Fruit fly (Drosophila melanogaster): Measurements from ENCODE around the gene Ance-3.
A peak's percentile ranks its signal among the peaks of the same experiment; 100 is the strongest.

Gene Ance-3

DNA sequence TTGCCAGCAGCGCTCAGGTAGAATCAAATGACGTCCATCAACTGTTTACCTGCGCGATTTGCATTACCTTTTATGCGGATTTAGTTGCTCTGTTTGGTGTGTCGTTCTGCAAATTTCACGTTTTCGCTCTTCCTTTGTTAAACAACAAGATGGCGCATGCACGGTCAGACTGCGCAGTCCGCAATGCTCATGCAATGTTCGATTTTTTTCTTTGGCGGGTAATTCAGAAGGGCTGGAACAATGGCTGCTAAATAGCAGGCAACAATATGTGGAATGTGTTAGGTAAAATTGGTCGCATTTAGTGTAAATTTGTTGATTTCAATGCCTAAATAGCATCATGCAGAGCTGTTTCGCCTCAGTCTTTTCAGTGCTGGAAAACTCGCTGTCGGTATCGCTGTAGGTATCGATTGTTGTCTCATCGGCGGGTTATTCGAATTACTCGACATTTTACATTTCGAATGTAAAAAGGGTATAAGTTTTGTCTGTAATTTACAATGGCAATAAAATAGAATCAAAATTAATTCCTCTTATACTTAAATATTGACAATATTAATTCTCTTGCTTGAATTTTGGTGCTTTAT, 10.1 kb upstream of the Ance-3 start, which contains the start of gene Smg5 (continued):
- TF ChIP-seq Mrtf (GFP tag; IDR thresholded peaks at IDR 0.05) (peak; percentile 97), gsb (GFP tag; IDR thresholded peaks at IDR 0.05) (peak; percentile 95), CG15601 (tag; optimal IDR thresholded peaks at IDR 0.05) (peak; percentile 93), CG14710 (tag; optimal IDR thresholded peaks at IDR 0.05) (peak; percentile 93), corto (GFP tag; optimal IDR thresholded peaks at IDR 0.05) (peak; percentile 65), pan (optimal IDR thresholded peaks at IDR 0.05) (no peak), pan (GFP tag; optimal IDR thresholded peaks at IDR 0.05 in 1 of 2, IDR thresholded peaks at IDR 0.05 in 1 of 2) (peak in 1 of 2 experiments; percentile 94), Hsf (GFP tag; optimal IDR thresholded peaks at IDR 0.05) (peak; percentile 98), MESR4 (GFP tag; optimal IDR thresholded peaks at IDR 0.05) (peak; percentile 88), NfI (GFP tag; optimal IDR thresholded peaks at IDR 0.05) (peak; percentile 94), oc (tag; optimal IDR thresholded peaks at IDR 0.05) (no peak), ftz-f1 (GFP tag; optimal IDR thresholded peaks at IDR 0.05) (peak; percentile 65), CG17568 (GFP tag; optimal IDR thresholded peaks at IDR 0.05) (no peak), mam (GFP tag; optimal IDR thresholded peaks at IDR 0.05) (peak; percentile 94), E2f2 (GFP tag; IDR thresholded peaks at IDR 0.05) (peak; percentile 98), gcm (GFP tag; optimal IDR thresholded peaks at IDR 0.05) (peak; percentile 19), CG11695 (GFP tag; IDR thresholded peaks at IDR 0.05) (peak; percentile 88), insv (GFP tag; optimal IDR thresholded peaks at IDR 0.05) (peak in 1 of 2 experiments; percentile 65), CG1233 (GFP tag; optimal IDR thresholded peaks at IDR 0.05) (peak; percentile 63), MTF-1 (GFP tag; optimal IDR thresholded peaks at IDR 0.05; ENCODE audit: borderline replicate concordance) (no peak), CG31224 (GFP tag; IDR thresholded peaks at IDR 0.05) (peak; percentile 88), sim (GFP tag; IDR thresholded peaks at IDR 0.05) (peak; percentile 55; the same call in 1 of the 2 replicates), CG11560 (tag; IDR thresholded peaks at IDR 0.05) (peak; percentile 80), CG12236 (GFP tag; optimal IDR thresholded peaks at IDR 0.05) (peak; percentile 81), unc-4 (GFP tag; IDR thresholded peaks at IDR 0.05; ENCODE audit: partially characterized antibody) (peak; percentile 72), lbe (GFP tag; optimal IDR thresholded peaks at IDR 0.05) (peak; percentile 41), CG18764 (GFP tag; optimal IDR thresholded peaks at IDR 0.05) (peak; percentile 100), CG6854 (GFP tag; optimal IDR thresholded peaks at IDR 0.05) (no peak), CG2875 (GFP tag; optimal IDR thresholded peaks at IDR 0.05) (peak; percentile 37), cwo (GFP tag; optimal IDR thresholded peaks at IDR 0.05) (peak; percentile 49), Stat92E (GFP tag; optimal IDR thresholded peaks at IDR 0.05) (no peak), crol (GFP tag; IDR thresholded peaks at IDR 0.05) (peak; percentile 47), CG12155 (GFP tag; optimal IDR thresholded peaks at IDR 0.05) (peak; percentile 92), tx (GFP tag; optimal IDR thresholded peaks at IDR 0.05) (peak; percentile 95), CG4730 (GFP tag; IDR thresholded peaks at IDR 0.05) (peak; percentile 92), CG9727 (GFP tag; optimal IDR thresholded peaks at IDR 0.05) (peak; percentile 93), Fer2 (tag; optimal IDR thresholded peaks at IDR 0.05) (peak; percentile 78), grau (tag; optimal IDR thresholded peaks at IDR 0.05) (peak; percentile 83), CG9932 (GFP tag; IDR thresholded peaks at IDR 0.05) (peak; percentile 97), CG15696 (tag; optimal IDR thresholded peaks at IDR 0.05) (peak; percentile 97), fru (optimal IDR thresholded peaks at IDR 0.05) (no peak), Med (GFP tag) (peak; percentile 99), CG2116 (GFP tag; optimal IDR thresholded peaks at IDR 0.05) (peak; percentile 90), seq (GFP tag; IDR thresholded peaks at IDR 0.05) (peak; percentile 86), mirr (GFP tag; optimal IDR thresholded peaks at IDR 0.05) (peak; percentile 94), dati (GFP tag; IDR thresholded peaks at IDR 0.05) (peak; percentile 58; the same call in 1 of the 2 replicates), fd102C (GFP tag; optimal IDR thresholded peaks at IDR 0.05) (no peak), kah (GFP tag; optimal IDR thresholded peaks at IDR 0.05) (no peak), CG10274 (GFP tag; optimal IDR thresholded peaks at IDR 0.05) (peak; percentile 74), ash1 (GFP tag; optimal IDR thresholded peaks at IDR 0.05) (no peak)

All from whole organism, embryonic.